Worm (Caenorhabditis elegans): ENCODE data around the gene K09G1.1.

- no peak for TF ChIP-seq dmd-4 (tag; optimal IDR thresholded peaks at IDR 0.05; ENCODE audit: borderline replicate concordance)
- TF ChIP-seq C08G9.2 (tag; optimal IDR thresholded peaks at IDR 0.05): no peak
- TF ChIP-seq sox-4 (tag; optimal IDR thresholded peaks at IDR 0.05): no peak
- TF ChIP-seq eyg-1 (tag; optimal IDR thresholded peaks at IDR 0.05): no peak
- no peak for TF ChIP-seq lim-6 (tag; optimal IDR thresholded peaks at IDR 0.05)
- TF ChIP-seq rnt-1 (tag; optimal IDR thresholded peaks at IDR 0.05): no peak
- TF ChIP-seq pros-1 (tag; optimal IDR thresholded peaks at IDR 0.05): no peak
- TF ChIP-seq ceh-48 (tag; optimal IDR thresholded peaks at IDR 0.05): no peak
- TF ChIP-seq C38D4.7 (GFP tag; optimal IDR thresholded peaks at IDR 0.05): no peak
These were observed 47.2 kb downstream of the K09G1.1 start for ce11 chrV:9630542-9630941.

Measured in whole organism, late embryonic.